Fruit fly (Drosophila melanogaster): Measurements from ENCODE around the gene wol.

Gene wol

dm6 chr2L:8302766-8303479, at the start of gene wol, which contains the start of gene Scgalpha (continued):
- TF ChIP-seq CG1602 (GFP tag; optimal IDR thresholded peaks at IDR 0.05) (no peak), HmgZ (tag; optimal IDR thresholded peaks at IDR 0.05) (peak; percentile 16), unc-4 (GFP tag; IDR thresholded peaks at IDR 0.05; ENCODE audit: partially characterized antibody) (peak; percentile 51), CG2129 (GFP tag; IDR thresholded peaks at IDR 0.05; ENCODE audit: partially characterized antibody) (0 out of 2 replicates have a peak, but pooled peaks have one; percentile 24), disco-r (GFP tag; optimal IDR thresholded peaks at IDR 0.05) (no peak), CG42726 (GFP tag; IDR thresholded peaks at IDR 0.05; ENCODE audit: partially characterized antibody) (peak; percentile 55; the same call in 1 of the 2 replicates), CG16813 (GFP tag; IDR thresholded peaks at IDR 0.05; ENCODE audit: partially characterized antibody) (peak; percentile 65), CG11398 (GFP tag; optimal IDR thresholded peaks at IDR 0.05) (no peak), grau (tag; optimal IDR thresholded peaks at IDR 0.05) (peak; percentile 26), kah (GFP tag; optimal IDR thresholded peaks at IDR 0.05) (no peak), CG34376 (GFP tag; optimal IDR thresholded peaks at IDR 0.05) (peak; percentile 6), crp (GFP tag; optimal IDR thresholded peaks at IDR 0.05) (peak in 1 of 2 experiments; percentile 76), ato (GFP tag; IDR thresholded peaks at IDR 0.05; ENCODE audit: partially characterized antibody) (peak; percentile 9; the same call in 1 of the 2 replicates), sd (tag; optimal IDR thresholded peaks at IDR 0.05) (peak; percentile 97), cad (GFP tag; optimal IDR thresholded peaks at IDR 0.05) (no peak), slou (GFP tag; optimal IDR thresholded peaks at IDR 0.05) (no peak), nerfin-1 (tag; optimal IDR thresholded peaks at IDR 0.05) (peak; percentile 81), CG4424 (GFP tag; optimal IDR thresholded peaks at IDR 0.05) (no peak), CG3847 (GFP tag; IDR thresholded peaks at IDR 0.05) (no peak), CG34224 (GFP tag; IDR thresholded peaks at IDR 0.05; ENCODE audit: partially characterized antibody) (peak; percentile 69; the same call in 2 of the 3 replicates), CG14441 (GFP tag; IDR thresholded peaks at IDR 0.05) (no peak), ara (GFP tag; IDR thresholded peaks at IDR 0.05) (no peak), YL-1 (GFP tag; optimal IDR thresholded peaks at IDR 0.05) (peak; percentile 41), luna (GFP tag; optimal IDR thresholded peaks at IDR 0.05) (no peak), CG32532 (GFP tag; IDR thresholded peaks at IDR 0.05) (no peak), Doc3 (GFP tag; IDR thresholded peaks at IDR 0.05; ENCODE audit: partially characterized antibody) (peak; percentile 52; the same call in 2 of the 3 replicates), Rfx (GFP tag; IDR thresholded peaks at IDR 0.05) (peak; percentile 33), amos (GFP tag; IDR thresholded peaks at IDR 0.05; ENCODE audit: partially characterized antibody) (peak; percentile 66), knrl (GFP tag; IDR thresholded peaks at IDR 0.05; ENCODE audit: partially characterized antibody) (peak; percentile 53; the same call in 2 of the 3 replicates), GATAe (GFP tag; conservative IDR thresholded peaks at IDR 0.05) (peak; percentile 71), chinmo (GFP tag; IDR thresholded peaks at IDR 0.05; ENCODE audit: partially characterized antibody) (peak; percentile 58; the same call in 1 of the 4 replicates), CG17568 (GFP tag; optimal IDR thresholded peaks at IDR 0.05) (no peak), so (GFP tag; IDR thresholded peaks at IDR 0.05) (no peak), CG1603 (tag; optimal IDR thresholded peaks at IDR 0.05) (peak; percentile 31), CoRest (tag; optimal IDR thresholded peaks at IDR 0.05) (peak; percentile 23), Hmr (GFP tag; optimal IDR thresholded peaks at IDR 0.05) (no peak), BEAF-32 (GFP tag; optimal IDR thresholded peaks at IDR 0.05) (peak; percentile 65)

dm6 chr2L:8351864-8352263, 49.1 kb upstream of the wol start, which contains the start of gene Mur29B:
TSS of gene Mur29B (plus strand) at chr2L:8352187.
- TF ChIP-seq corto (GFP tag; optimal IDR thresholded peaks at IDR 0.05), result peak; percentile 51
- no peak for TF ChIP-seq Hr3 (GFP tag; optimal IDR thresholded peaks at IDR 0.05)
- no peak for TF ChIP-seq Ets65A (GFP tag)
- TF ChIP-seq Dip3 (GFP tag; optimal IDR thresholded peaks at IDR 0.05), result no peak
- no peak for TF ChIP-seq br (optimal IDR thresholded peaks at IDR 0.05)
- no peak for TF ChIP-seq gsb-n (tag; optimal IDR thresholded peaks at IDR 0.05)
- TF ChIP-seq CG14860 (GFP tag; IDR thresholded peaks at IDR 0.05; ENCODE audit: partially characterized antibody), result no peak
- TF ChIP-seq CG18619 (GFP tag; optimal IDR thresholded peaks at IDR 0.05), result no peak
- TF ChIP-seq CG33213 (GFP tag; optimal IDR thresholded peaks at IDR 0.05), result no peak
- no peak for TF ChIP-seq CG1647 (GFP tag; optimal IDR thresholded peaks at IDR 0.05)
- TF ChIP-seq vfl (GFP tag; optimal IDR thresholded peaks at IDR 0.05), result no peak
- TF ChIP-seq Mrtf (GFP tag; IDR thresholded peaks at IDR 0.05), result no peak
- no peak for TF ChIP-seq CG31365 (tag; optimal IDR thresholded peaks at IDR 0.05)
- TF ChIP-seq Sin3A (optimal IDR thresholded peaks at IDR 0.05), result no peak
- 0 out of 2 replicates have a peak, but pooled peaks have one; percentile 26 for TF ChIP-seq GATAe (GFP tag; conservative IDR thresholded peaks at IDR 0.05)
